Worm (Caenorhabditis elegans) whole organism, late embryonic: ENCODE results near the gene oga-1.
A peak's percentile ranks its signal among the peaks of the same experiment; 100 is the strongest.

Experiments used
- C08G9.2 ChIP-seq: sonication (generic microtip); optimal IDR thresholded peaks from 2 replicates; lab custom pipeline; 2016; ENCODE audit warnings: mild to moderate bottlenecking, missing genetic modification characterization, moderate library complexity, missing compliant biosample characterization
- C38D4.7 ChIP-seq: fragments of 200-800 bp; sonication (Bioruptor generic); optimal IDR thresholded peaks from 2 replicates; lab custom pipeline; 2018; ENCODE audit warnings: mild to moderate bottlenecking, missing genetic modification characterization, moderate library complexity, missing compliant biosample characterization
- F13H6.1 ChIP-seq: sonication (generic microtip); optimal IDR thresholded peaks from 2 replicates; lab custom pipeline; 2016; ENCODE audit warnings: missing genetic modification characterization, missing compliant biosample characterization
- T23F11.4 ChIP-seq: fragments of 200-800 bp; sonication (Bioruptor generic); optimal IDR thresholded peaks from 2 replicates; lab custom pipeline; 2018; ENCODE audit warnings: mild to moderate bottlenecking, missing genetic modification characterization, missing compliant biosample characterization
- Y22D7AL.16 ChIP-seq: sonication (generic microtip); optimal IDR thresholded peaks from 2 replicates; lab custom pipeline; 2016; ENCODE audit warnings: missing genetic modification characterization, missing compliant biosample characterization
- ahr-1 ChIP-seq: sonication (generic microtip); optimal IDR thresholded peaks from 2 replicates; lab custom pipeline; 2016; ENCODE audit warnings: missing genetic modification characterization, missing compliant biosample characterization
- ama-1 ChIP-seq: fragments of 150-350 bp; optimal IDR thresholded peaks from 2 replicates; lab custom pipeline; 2014
- ceh-2 ChIP-seq: sonication (generic microtip); optimal IDR thresholded peaks from 2 replicates; lab custom pipeline; 2016; ENCODE audit warnings: missing genotype, missing genetic modification characterization, missing compliant biosample characterization
- ceh-22 ChIP-seq: sonication (generic microtip); optimal IDR thresholded peaks from 2 replicates; lab custom pipeline; 2017; ENCODE audit warnings: missing biosample characterization, missing genetic modification characterization
- ceh-24 ChIP-seq: sonication (generic microtip); optimal IDR thresholded peaks from 2 replicates; lab custom pipeline; 2016; ENCODE audit warnings: mild to moderate bottlenecking, missing genetic modification characterization, missing compliant biosample characterization
- ceh-30 ChIP-seq: fragments of 150-350 bp; optimal IDR thresholded peaks from 2 replicates; lab custom pipeline; 2014; ENCODE audit warnings: missing biosample characterization, missing genetic modification characterization
- ceh-31 ChIP-seq: sonication (generic microtip); optimal IDR thresholded peaks from 2 replicates; lab custom pipeline; 2016; ENCODE audit warnings: missing genetic modification characterization, missing compliant biosample characterization
- ceh-48 ChIP-seq: sonication (generic microtip); optimal IDR thresholded peaks from 2 replicates; lab custom pipeline; 2016; ENCODE audit warnings: missing genetic modification characterization, inconsistent platforms, missing compliant biosample characterization
- ceh-6 ChIP-seq: fragments of 200-800 bp; sonication (Bioruptor generic); optimal IDR thresholded peaks from 2 replicates; lab custom pipeline; 2018; ENCODE audit warnings: mild to moderate bottlenecking, missing genetic modification characterization, missing compliant biosample characterization
- ceh-9 ChIP-seq: sonication (generic microtip); optimal IDR thresholded peaks from 2 replicates; lab custom pipeline; 2016; ENCODE audit warnings: mild to moderate bottlenecking, missing genetic modification characterization, inconsistent platforms, missing compliant biosample characterization
- che-1 ChIP-seq: sonication (generic microtip); optimal IDR thresholded peaks from 2 replicates; lab custom pipeline; 2016; ENCODE audit warnings: mild to moderate bottlenecking, missing genetic modification characterization, missing compliant biosample characterization
- dve-1 ChIP-seq: sonication (generic microtip); optimal IDR thresholded peaks from 2 replicates; lab custom pipeline; 2017; ENCODE audit warnings: antibody characterized with exemption, mild to moderate bottlenecking, missing genetic modification characterization, missing compliant biosample characterization
- elt-4 ChIP-seq: sonication (generic microtip); optimal IDR thresholded peaks from 2 replicates; lab custom pipeline; 2016; ENCODE audit warnings: missing genetic modification characterization, missing compliant biosample characterization
- eyg-1 ChIP-seq: sonication (generic microtip); optimal IDR thresholded peaks from 2 replicates; lab custom pipeline; 2016; ENCODE audit warnings: missing genotype, missing genetic modification characterization, missing compliant biosample characterization
- fax-1 ChIP-seq: sonication (generic microtip); optimal IDR thresholded peaks from 2 replicates; lab custom pipeline; 2016; ENCODE audit warnings: missing genotype, missing genetic modification characterization, missing compliant biosample characterization
- fkh-6 ChIP-seq: sonication (generic microtip); optimal IDR thresholded peaks from 2 replicates; lab custom pipeline; 2016; ENCODE audit warnings: missing genetic modification characterization, missing compliant biosample characterization
- gmeb-2 ChIP-seq: sonication (generic microtip); optimal IDR thresholded peaks from 2 replicates; lab custom pipeline; 2016; ENCODE audit warnings: missing genetic modification characterization, inconsistent platforms, missing compliant biosample characterization
- hlh-6 ChIP-seq: sonication (generic microtip); optimal IDR thresholded peaks from 2 replicates; lab custom pipeline; 2016; ENCODE audit warnings: missing genotype, missing genetic modification characterization, missing compliant biosample characterization
- lim-6 ChIP-seq: sonication (generic microtip); optimal IDR thresholded peaks from 2 replicates; lab custom pipeline; 2016; ENCODE audit warnings: missing genetic modification characterization, missing compliant biosample characterization
- madf-2 ChIP-seq: sonication (generic microtip); optimal IDR thresholded peaks from 2 replicates; lab custom pipeline; 2017; ENCODE audit warnings: missing genetic modification characterization, missing compliant biosample characterization
- nfya-1 ChIP-seq: sonication (generic microtip); optimal IDR thresholded peaks from 2 replicates; lab custom pipeline; 2017; ENCODE audit warnings: missing genetic modification characterization, mild to moderate bottlenecking, missing compliant biosample characterization, antibody characterized with exemption, moderate library complexity
- nhr-11 ChIP-seq: fragments of 150-350 bp; optimal IDR thresholded peaks from 2 replicates; lab custom pipeline; 2014; ENCODE audit warnings: missing biosample characterization, missing genetic modification characterization
- nhr-232 ChIP-seq: sonication (generic microtip); optimal IDR thresholded peaks from 2 replicates; lab custom pipeline; 2016; ENCODE audit warnings: missing genetic modification characterization, missing compliant biosample characterization
- odd-2 ChIP-seq: sonication (generic microtip); optimal IDR thresholded peaks from 2 replicates; lab custom pipeline; 2017; ENCODE audit warnings: antibody characterized with exemption, mild to moderate bottlenecking, missing genetic modification characterization, missing compliant biosample characterization
- pag-3 ChIP-seq: sonication (generic microtip); optimal IDR thresholded peaks from 2 replicates; lab custom pipeline; 2016; ENCODE audit warnings: missing compliant biosample characterization, missing genetic modification characterization, borderline replicate concordance
- pat-9 ChIP-seq: fragments of 200-800 bp; sonication (Bioruptor generic); optimal IDR thresholded peaks from 2 replicates; lab custom pipeline; 2018; ENCODE audit warnings: mild to moderate bottlenecking, missing genetic modification characterization, moderate library complexity, missing compliant biosample characterization
- pax-1 ChIP-seq: fragments of 150-350 bp; optimal IDR thresholded peaks from 2 replicates; lab custom pipeline; 2014; ENCODE audit warnings: missing biosample characterization, missing genetic modification characterization
- pha-2 ChIP-seq: sonication (generic microtip); optimal IDR thresholded peaks from 2 replicates; lab custom pipeline; 2017; ENCODE audit warnings: mild to moderate bottlenecking, missing genetic modification characterization, missing compliant biosample characterization
- pha-4 ChIP-seq: fragments of 150-350 bp; optimal IDR thresholded peaks from 2 replicates; lab custom pipeline; 2018; ENCODE audit warnings: missing biosample characterization, missing genetic modification reagents, missing genetic modification characterization
- pqm-1 ChIP-seq: sonication (generic microtip); optimal IDR thresholded peaks from 2 replicates; lab custom pipeline; 2016; ENCODE audit warnings: missing genetic modification characterization, missing compliant biosample characterization
- pros-1 ChIP-seq: fragments of 150-350 bp; optimal IDR thresholded peaks from 2 replicates; lab custom pipeline; 2014; ENCODE audit warnings: missing biosample characterization, missing genetic modification reagents, missing genetic modification characterization
- rnt-1 ChIP-seq: sonication (generic microtip); optimal IDR thresholded peaks from 2 replicates; lab custom pipeline; 2016; ENCODE audit warnings: missing genetic modification characterization, missing compliant biosample characterization
- sdc-2 ChIP-seq: sonication (generic microtip); optimal IDR thresholded peaks from 2 replicates; lab custom pipeline; 2016; ENCODE audit warnings: missing genotype, missing genetic modification characterization, missing compliant biosample characterization
- sox-2 ChIP-seq: fragments of 200-800 bp; sonication (Bioruptor generic); IDR thresholded peaks from 2 replicates; pipeline ENCODE4 v1.3.6; 2022; ENCODE audit warnings: missing genetic modification reagents, missing genetic modification characterization, missing compliant biosample characterization
- sox-4 ChIP-seq: sonication (generic microtip); optimal IDR thresholded peaks from 2 replicates; lab custom pipeline; 2017; ENCODE audit warnings: mild to moderate bottlenecking, missing genetic modification characterization, inconsistent platforms, missing compliant biosample characterization
- syd-9 ChIP-seq: sonication (generic microtip); optimal IDR thresholded peaks from 2 replicates; lab custom pipeline; 2016; ENCODE audit warnings: mild to moderate bottlenecking, missing genetic modification characterization, moderate library complexity, missing compliant biosample characterization
- unc-3 ChIP-seq, 2 experiments: fragments of 200-800 bp in 1 of 2; sonication (Bioruptor generic) in 1 of 2; sonication (generic microtip) in 1 of 2; conservative IDR thresholded peaks in 1 of 2; optimal IDR thresholded peaks in 1 of 2; 2 replicates each; pipeline versions ENCODE4 v1.3.6 to Lab custom; 2016 to 2022; ENCODE audit warnings: missing compliant biosample characterization in 2 of 2, missing genetic modification characterization in 2 of 2, missing genetic modification reagents in 1 of 2
- unc-42 ChIP-seq: sonication (generic microtip); optimal IDR thresholded peaks from 2 replicates; lab custom pipeline; 2016; ENCODE audit warnings: missing genotype, missing genetic modification characterization, missing compliant biosample characterization
- unc-55 ChIP-seq: sonication (generic microtip); optimal IDR thresholded peaks from 2 replicates; lab custom pipeline; 2017; ENCODE audit warnings: missing biosample characterization, missing genetic modification reagents, missing genetic modification characterization
- zip-5 ChIP-seq: sonication (generic microtip); optimal IDR thresholded peaks from 2 replicates; lab custom pipeline; 2016; ENCODE audit warnings: missing genetic modification characterization, missing compliant biosample characterization

Gene oga-1

DNA sequence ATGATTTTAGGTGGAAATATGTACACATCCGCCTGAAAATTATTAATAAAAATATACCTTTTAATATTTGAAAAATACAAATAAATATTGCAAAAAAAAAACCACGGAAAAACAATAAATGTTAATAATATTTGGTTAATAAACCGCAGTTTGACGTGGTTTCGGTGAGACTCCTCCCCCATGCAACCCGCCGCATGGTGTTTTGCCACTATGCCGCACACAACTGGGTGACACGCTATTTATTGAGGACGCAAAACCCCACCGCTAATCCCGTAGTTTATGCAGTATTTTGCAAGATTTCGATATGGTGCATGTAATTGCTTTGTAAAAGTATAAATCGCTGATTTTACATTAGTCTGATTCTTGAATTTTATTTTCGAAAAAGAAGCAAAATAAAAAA, 50.6 kb downstream of the oga-1 start, which contains the start of gene gly-13 (continued):
- TF ChIP-seq pag-3 (tag; lab: Kevin White, UChicago) (no peak), pha-2 (tag; lab: Kevin White, UChicago) (peak; percentile 55), elt-4 (tag; lab: Kevin White, UChicago) (no peak), sox-4 (tag; lab: Kevin White, UChicago) (peak; percentile 70), eyg-1 (tag; lab: Kevin White, UChicago) (no peak), pat-9 (peak; percentile 56), hlh-6 (tag; lab: Kevin White, UChicago) (no peak), nhr-232 (tag; lab: Kevin White, UChicago) (peak; percentile 52), unc-55 (GFP tag; lab: Kevin White, UChicago) (no peak), rnt-1 (tag; lab: Kevin White, UChicago) (peak; percentile 62), zip-5 (peak; percentile 61), ama-1 (lab: Kevin White, UChicago) (no peak), nfya-1 (tag; lab: Kevin White, UChicago) (peak; percentile 68), fax-1 (tag; lab: Kevin White, UChicago) (peak; percentile 76), ceh-31 (tag; lab: Kevin White, UChicago) (peak; percentile 57), pax-1 (tag; lab: Kevin White, UChicago) (no peak), ceh-9 (tag; lab: Kevin White, UChicago) (no peak), unc-42 (tag; lab: Kevin White, UChicago) (peak; percentile 23), ceh-6 (peak; percentile 51), pha-4 (tag; lab: Kevin White, UChicago) (no peak), syd-9 (peak; percentile 31), C08G9.2 (no peak), pqm-1 (tag; lab: Kevin White, UChicago) (no peak), T23F11.4 (GFP tag; lab: Kevin White, UChicago) (peak; percentile 22), gmeb-2 (tag; lab: Kevin White, UChicago) (peak; percentile 44), ahr-1 (tag; lab: Kevin White, UChicago) (peak; percentile 9), Y22D7AL.16 (tag; lab: Kevin White, UChicago) (peak; percentile 30), ceh-30 (tag; lab: Kevin White, UChicago) (no peak), pros-1 (no peak), ceh-48 (tag; lab: Kevin White, UChicago) (no peak), odd-2 (tag; lab: Kevin White, UChicago) (peak; percentile 58), unc-3 (GFP tag; conservative IDR thresholded peaks at IDR 0.05; lab: Robert Waterston, UW) (no peak), unc-3 (tag; optimal IDR thresholded peaks at IDR 0.05; lab: Kevin White, UChicago) (peak; percentile 42), C38D4.7 (peak; percentile 48), ceh-24 (tag; lab: Kevin White, UChicago) (peak; percentile 19), madf-2 (tag; lab: Kevin White, UChicago) (peak; percentile 43), F13H6.1 (tag; lab: Kevin White, UChicago) (peak; percentile 37), sox-2 (GFP tag; lab: Robert Waterston, UW) (no peak), dve-1 (tag; lab: Kevin White, UChicago) (peak; percentile 2), sdc-2 (tag; lab: Kevin White, UChicago) (no peak), ceh-2 (tag; lab: Kevin White, UChicago) (peak; percentile 38), che-1 (tag; lab: Kevin White, UChicago) (peak; percentile 63), ceh-22 (tag; lab: Kevin White, UChicago) (no peak), fkh-6 (tag; lab: Kevin White, UChicago) (peak; percentile 29), lim-6 (tag; lab: Kevin White, UChicago) (no peak), nhr-11 (no peak)
